Worm (Caenorhabditis elegans) whole organism, L2 larva: ENCODE results near the gene Y38E10A.9.

Experiments
- R02D3.7 ChIP-seq: fragments of 150-350 bp; optimal IDR thresholded peaks from 2 replicates; lab custom pipeline; 2014; ENCODE audit warnings: missing biosample characterization, missing genetic modification characterization
- alr-1 ChIP-seq: fragments of 150-350 bp; optimal IDR thresholded peaks from 2 replicates; lab custom pipeline; 2014; ENCODE audit warnings: missing biosample characterization, missing genetic modification characterization
- ama-1 ChIP-seq: fragments of 150-350 bp; optimal IDR thresholded peaks from 2 replicates; lab custom pipeline; 2018; ENCODE audit warnings: inconsistent platforms
- dmd-4 ChIP-seq: sonication (generic microtip); optimal IDR thresholded peaks from 2 replicates; lab custom pipeline; 2017; ENCODE audit warnings: missing biosample characterization, missing genetic modification characterization
- egl-27 ChIP-seq: sonication (generic microtip); optimal IDR thresholded peaks from 3 replicates; lab custom pipeline; 2017; ENCODE audit warnings: missing biosample characterization, missing genetic modification reagents, missing genetic modification characterization
- gmeb-1 ChIP-seq: fragments of 150-350 bp; optimal IDR thresholded peaks from 2 replicates; lab custom pipeline; 2014; ENCODE audit warnings: missing biosample characterization, missing genetic modification characterization
- lin-39 ChIP-seq: fragments of 150-350 bp; optimal IDR thresholded peaks from 2 replicates; lab custom pipeline; 2014; ENCODE audit warnings: missing biosample characterization, missing genetic modification reagents, missing genetic modification characterization
- mdl-1 ChIP-seq, 2 experiments: fragments of 150-350 bp in 1 of 2; sonication (generic microtip) in 1 of 2; optimal IDR thresholded peaks; 2 replicates each; lab custom pipeline; 2017; ENCODE audit warnings: missing biosample characterization in 2 of 2, missing genetic modification characterization in 2 of 2
- nhr-237 ChIP-seq: fragments of 150-350 bp; optimal IDR thresholded peaks from 2 replicates; lab custom pipeline; 2014; ENCODE audit warnings: missing biosample characterization, missing genetic modification characterization
- nhr-25 ChIP-seq: fragments of 150-350 bp; sonication (generic microtip); optimal IDR thresholded peaks from 3 replicates; lab custom pipeline; 2014; ENCODE audit warnings: missing biosample characterization, missing genetic modification characterization
- snpc-4 ChIP-seq: fragments of 150-350 bp; optimal IDR thresholded peaks from 2 replicates; lab custom pipeline; 2014; ENCODE audit warnings: missing biosample characterization, missing genetic modification characterization
- unc-39 ChIP-seq: fragments of 150-350 bp; optimal IDR thresholded peaks from 2 replicates; lab custom pipeline; 2014; ENCODE audit warnings: missing biosample characterization, missing genetic modification characterization
- zag-1 ChIP-seq: fragments of 150-350 bp; optimal IDR thresholded peaks from 2 replicates; lab custom pipeline; 2014; ENCODE audit warnings: missing biosample characterization, missing genetic modification characterization
- ztf-11 ChIP-seq: sonication (generic microtip); optimal IDR thresholded peaks from 2 replicates; lab custom pipeline; 2017; ENCODE audit warnings: missing biosample characterization, missing genetic modification characterization

- TF ChIP-seq nhr-237 (tag; lab: Kevin White, UChicago) (no peak), dmd-4 (tag; lab: Kevin White, UChicago) (no peak), alr-1 (tag; lab: Kevin White, UChicago) (no peak), ama-1 (lab: Kevin White, UChicago) (no peak), lin-39 (tag; lab: Kevin White, UChicago) (no peak), gmeb-1 (no peak), nhr-25 (tag; lab: Kevin White, UChicago) (no peak), zag-1 (tag; lab: Kevin White, UChicago) (no peak), snpc-4 (tag; lab: Kevin White, UChicago) (no peak), egl-27 (tag; lab: Kevin White, UChicago) (no peak), ztf-11 (no peak), unc-39 (tag; lab: Kevin White, UChicago) (no peak), R02D3.7 (no peak), mdl-1 (tag; optimal IDR thresholded peaks at IDR 0.05; lab: Kevin White, UChicago) (no peak)
Measured at ce11 chrII:12615413-12615812, 6.7 kb downstream of the Y38E10A.9 start.
